Fruit fly (Drosophila melanogaster): Measurements from ENCODE around the gene Sap-r.

Gene Sap-r

dm6 chr3R:30887711-30888549, 932 bp downstream of the Sap-r start:
- TF ChIP-seq jumu (GFP tag; optimal IDR thresholded peaks at IDR 0.05) (peak; percentile 62), CG2712 (tag; optimal IDR thresholded peaks at IDR 0.05) (peak; percentile 58), ems (GFP tag; optimal IDR thresholded peaks at IDR 0.05) (peak; percentile 66), CG9817 (tag; optimal IDR thresholded peaks at IDR 0.05) (peak; percentile 59), grau (tag; optimal IDR thresholded peaks at IDR 0.05) (peak; percentile 93), luna (GFP tag; optimal IDR thresholded peaks at IDR 0.05) (peak; percentile 45), chm (GFP tag; IDR thresholded peaks at IDR 0.05) (peak; percentile 80), D (optimal IDR thresholded peaks at IDR 0.05) (no peak), D (GFP tag; optimal IDR thresholded peaks at IDR 0.05) (peak; percentile 54), HmgZ (tag; optimal IDR thresholded peaks at IDR 0.05) (peak; percentile 5), mam (GFP tag; optimal IDR thresholded peaks at IDR 0.05) (peak; percentile 84), CG4424 (GFP tag; optimal IDR thresholded peaks at IDR 0.05) (peak; percentile 57), scrt (GFP tag; optimal IDR thresholded peaks at IDR 0.05) (peak; percentile 43), CG4820 (GFP tag; optimal IDR thresholded peaks at IDR 0.05) (peak; percentile 58), CG33213 (GFP tag; optimal IDR thresholded peaks at IDR 0.05) (peak; percentile 55), onecut (GFP tag; IDR thresholded peaks at IDR 0.05) (peak; percentile 42), gem (tag; optimal IDR thresholded peaks at IDR 0.05) (peak; percentile 73), CG14667 (GFP tag; IDR thresholded peaks at IDR 0.05) (peak; percentile 45), CG13424 (tag; optimal IDR thresholded peaks at IDR 0.05) (peak; percentile 66), HLH3B (GFP tag; IDR thresholded peaks at IDR 0.05) (peak; percentile 67), CG33557 (GFP tag; optimal IDR thresholded peaks at IDR 0.05) (peak; percentile 35), en (GFP tag; optimal IDR thresholded peaks at IDR 0.05) (peak; percentile 23), h (optimal IDR thresholded peaks at IDR 0.05) (no peak), Oli (tag; optimal IDR thresholded peaks at IDR 0.05) (peak; percentile 60), ap (GFP tag; IDR thresholded peaks at IDR 0.05) (peak; percentile 52; the same call in 1 of the 2 replicates), gcm (GFP tag; optimal IDR thresholded peaks at IDR 0.05) (peak; percentile 32), CkIIα-i1 (GFP tag; IDR thresholded peaks at IDR 0.05) (0 out of 2 replicates have a peak, but pooled peaks have one; percentile 6), ttk (GFP tag; IDR thresholded peaks at IDR 0.05) (peak; percentile 41; the same call in 1 of the 2 replicates), CG17328 (GFP tag; IDR thresholded peaks at IDR 0.05) (peak; percentile 63), CG34422 (GFP tag; IDR thresholded peaks at IDR 0.05) (peak; percentile 40; the same call in 1 of the 3 replicates), CG16863 (GFP tag; optimal IDR thresholded peaks at IDR 0.05) (peak; percentile 28), Ets65A (GFP tag) (peak; percentile 96), NfI (GFP tag; optimal IDR thresholded peaks at IDR 0.05) (peak; percentile 69), Gug (GFP tag; IDR thresholded peaks at IDR 0.05) (peak; percentile 74; the same call in 3 of the 4 replicates), CG14860 (GFP tag; IDR thresholded peaks at IDR 0.05; ENCODE audit: partially characterized antibody) (no peak), Atf6 (GFP tag; IDR thresholded peaks at IDR 0.05) (peak; percentile 40; the same call in 1 of the 2 replicates), her (GFP tag; optimal IDR thresholded peaks at IDR 0.05) (peak; percentile 65), ara (GFP tag; IDR thresholded peaks at IDR 0.05) (peak; percentile 70), CG30431 (GFP tag; optimal IDR thresholded peaks at IDR 0.05) (peak; percentile 42), CG11696 (GFP tag; IDR thresholded peaks at IDR 0.05) (peak; percentile 29; the same call in 1 of the 2 replicates), CG30403 (GFP tag; optimal IDR thresholded peaks at IDR 0.05) (peak; percentile 66), Max (GFP tag; optimal IDR thresholded peaks at IDR 0.05) (peak; percentile 28), Deaf1 (tag; optimal IDR thresholded peaks at IDR 0.05) (no peak), CG4854 (GFP tag; optimal IDR thresholded peaks at IDR 0.05) (peak; percentile 25), Mad (GFP tag; optimal IDR thresholded peaks at IDR 0.05) (peak; percentile 35), CG6254 (GFP tag; optimal IDR thresholded peaks at IDR 0.05) (peak; percentile 23), wek (GFP tag; optimal IDR thresholded peaks at IDR 0.05) (peak; percentile 34), fd3F (GFP tag; optimal IDR thresholded peaks at IDR 0.05) (peak; percentile 49), CG13775 (GFP tag; optimal IDR thresholded peaks at IDR 0.05) (peak; percentile 9), Ravus (GFP tag; IDR thresholded peaks at IDR 0.05) (no peak; the same call in 1 of the 2 replicates)
